Worm (Caenorhabditis elegans): Measurements from ENCODE around the gene cyp-33C2.

ce11 chrV:2135323-2135722 lies 48.0 kb upstream of the cyp-33C2 start:
- TF ChIP-seq fos-1 (tag; optimal IDR thresholded peaks at IDR 0.05): no peak
- TF ChIP-seq ceh-9 (tag; optimal IDR thresholded peaks at IDR 0.05): no peak
- peak; percentile 52 for TF ChIP-seq nfya-1 (tag; optimal IDR thresholded peaks at IDR 0.05; ENCODE audit: insufficient read depth)
- peak; percentile 39 for TF ChIP-seq lin-39 (tag; optimal IDR thresholded peaks at IDR 0.05)
- TF ChIP-seq nhr-11 (tag; optimal IDR thresholded peaks at IDR 0.05): no peak
- no peak for TF ChIP-seq pqm-1 (tag; optimal IDR thresholded peaks at IDR 0.05)
- no peak for TF ChIP-seq ztf-4 (tag; optimal IDR thresholded peaks at IDR 0.05)
- no peak for TF ChIP-seq unc-62 (GFP tag; optimal IDR thresholded peaks at IDR 0.05)
- TF ChIP-seq elt-2 (tag; optimal IDR thresholded peaks at IDR 0.05): peak; percentile 11
- no peak for TF ChIP-seq lin-15B (tag; optimal IDR thresholded peaks at IDR 0.05)

Measured in whole organism, L3 larva.